Fruit fly (Drosophila melanogaster) whole organism, wandering third instar larva: ENCODE measurements around the gene daed.
A peak's percentile ranks its signal among the peaks of the same experiment; 100 is the strongest.

ENCODE experiments used
- HLH106 ChIP-seq: fragments of 200-800 bp; optimal IDR thresholded peaks from 3 replicates; lab custom pipeline; 2019; ENCODE audit warnings: missing biosample characterization, mild to moderate bottlenecking, missing genetic modification characterization, moderate library complexity
- Mio ChIP-seq: sonication (Bioruptor generic); optimal IDR thresholded peaks from 2 replicates; lab custom pipeline; 2016; ENCODE audit warnings: missing biosample characterization, missing genetic modification characterization
- Myc ChIP-seq: fragments of >200 bp; optimal IDR thresholded peaks from 2 replicates; lab custom pipeline; 2017
- pan ChIP-seq: fragments of >200 bp; optimal IDR thresholded peaks from 2 replicates; lab custom pipeline; 2017
- psq ChIP-seq: fragments of 200-800 bp; sonication (Bioruptor generic); optimal IDR thresholded peaks from 3 replicates; lab custom pipeline; 2017; ENCODE audit warnings: missing biosample characterization, mild to moderate bottlenecking, missing genetic modification characterization, moderate library complexity
- rgr ChIP-seq: fragments of 200-800 bp; sonication (Bioruptor generic); optimal IDR thresholded peaks from 3 replicates; lab custom pipeline; 2016; ENCODE audit warnings: missing biosample characterization, mild to moderate bottlenecking, missing genetic modification characterization

- no peak for TF ChIP-seq Myc (lab: Kevin White, UChicago)
- no peak for TF ChIP-seq Mio (GFP tag; lab: Kevin White, UChicago)
- TF ChIP-seq HLH106 (tag; lab: Kevin White, UChicago), result no peak
- no peak for TF ChIP-seq pan (lab: Kevin White, UChicago)
- TF ChIP-seq rgr (GFP tag; lab: Kevin White, UChicago), result peak; percentile 52
- TF ChIP-seq psq (GFP tag; lab: Kevin White, UChicago), result peak; percentile 5
Measured at dm6 chr2L:2217067-2217684, 1.1 kb upstream of the daed start, which contains the start of the genes CG15386, CG42371 and mio.
